Worm (Caenorhabditis elegans) whole organism, young adult: Measurements from ENCODE around the gene C05E11.6.

Experiments used
- B0019.2 ChIP-seq: fragments of 200-800 bp; sonication (Bioruptor generic); conservative IDR thresholded peaks from 2 replicates; pipeline ENCODE4 v1.3.6; 2022; ENCODE audit warnings: missing genetic modification reagents, missing genetic modification characterization, missing compliant biosample characterization
- Y56A3A.18 ChIP-seq: fragments of 200-800 bp; sonication (Bioruptor generic); IDR thresholded peaks from 2 replicates; pipeline ENCODE4 v1.3.6; 2022; ENCODE audit warnings: missing genetic modification reagents, missing genetic modification characterization, missing compliant biosample characterization
- aptf-2 ChIP-seq: fragments of 200-800 bp; sonication (Bioruptor generic); conservative IDR thresholded peaks from 2 replicates; pipeline ENCODE4 v1.3.6; 2022; ENCODE audit warnings: missing genetic modification reagents, missing genetic modification characterization, missing compliant biosample characterization
- dpl-1 ChIP-seq: fragments of 150-350 bp; optimal IDR thresholded peaks from 2 replicates; lab custom pipeline; 2014; ENCODE audit warnings: missing biosample characterization, missing genetic modification reagents, missing genetic modification characterization
- pbrm-1 ChIP-seq: fragments of 200-800 bp; sonication (Bioruptor generic); IDR thresholded peaks from 2 replicates; pipeline ENCODE4 v1.3.6; 2022; ENCODE audit warnings: missing genetic modification reagents, missing genetic modification characterization, missing compliant biosample characterization
- pha-4 ChIP-seq: fragments of 150-350 bp; sonication (generic microtip); optimal IDR thresholded peaks from 2 replicates; lab custom pipeline; 2014; ENCODE audit warnings: missing biosample characterization, missing genetic modification reagents, missing genetic modification characterization

ce11 chrX:4523887-4524350 lies 38.0 kb upstream of the C05E11.6 start, which contains the start of gene pdi-2:
- TF ChIP-seq pha-4 (tag; lab: Kevin White, UChicago) (no peak), dpl-1 (no peak), B0019.2 (GFP tag; lab: Robert Waterston, UW) (no peak), Y56A3A.18 (GFP tag; lab: Robert Waterston, UW) (no peak), aptf-2 (no peak), pbrm-1 (peak; percentile 68; the same call in 1 of the 2 replicates)
